Fruit fly (Drosophila melanogaster): ENCODE results near the gene PlexA.

DNA sequence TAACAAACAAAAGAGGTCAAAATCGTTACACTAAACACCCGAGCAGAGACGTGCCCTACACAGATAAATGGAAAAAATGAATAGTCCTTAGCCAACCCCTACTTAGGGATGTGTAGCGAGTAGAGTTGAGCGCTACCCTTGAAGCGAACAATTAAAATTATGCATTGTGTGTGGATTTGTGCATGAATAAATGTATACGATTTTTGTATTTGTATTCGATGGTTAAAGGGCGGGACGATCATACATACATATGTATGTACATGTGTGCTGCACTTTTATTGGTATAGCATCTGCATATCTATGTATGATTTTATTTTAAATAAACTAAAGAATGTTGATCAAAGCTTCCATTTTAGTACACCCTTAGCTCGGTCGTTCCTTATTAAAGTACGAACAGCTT lies 45.7 kb downstream of the PlexA start:
- TF ChIP-seq h (GFP tag; optimal IDR thresholded peaks at IDR 0.05) (no peak), Hnf4 (GFP tag; optimal IDR thresholded peaks at IDR 0.05) (no peak), psq (GFP tag; optimal IDR thresholded peaks at IDR 0.05) (no peak), lola (GFP tag; optimal IDR thresholded peaks at IDR 0.05) (no peak), usp (GFP tag; optimal IDR thresholded peaks at IDR 0.05) (no peak), OdsH (GFP tag; optimal IDR thresholded peaks at IDR 0.05) (no peak), CG9705 (GFP tag; optimal IDR thresholded peaks at IDR 0.05) (no peak), brk (GFP tag; optimal IDR thresholded peaks at IDR 0.05) (no peak), fru (GFP tag; optimal IDR thresholded peaks at IDR 0.05) (no peak), Dfd (GFP tag; optimal IDR thresholded peaks at IDR 0.05) (no peak), Rel (GFP tag; optimal IDR thresholded peaks at IDR 0.05) (no peak), Rel (tag; optimal IDR thresholded peaks at IDR 0.05) (no peak)

All from whole organism, wandering third instar larva.